Worm (Caenorhabditis elegans): ENCODE results near the gene rpt-2.

The rpt-2 gene

ce11 chrV:6053188-6053687 is 35.8 kb upstream of the rpt-2 start, which contains the start of gene seip-1 (continued):
- TF ChIP-seq nhr-76 (tag; optimal IDR thresholded peaks at IDR 0.05) (no peak), daf-8 (GFP tag; IDR thresholded peaks at IDR 0.05) (no peak), mxl-3 (GFP tag; optimal IDR thresholded peaks at IDR 0.05) (no peak), F49E8.2 (tag; optimal IDR thresholded peaks at IDR 0.05; ENCODE audit: borderline replicate concordance) (no peak), mep-1 (tag; optimal IDR thresholded peaks at IDR 0.05) (peak; percentile 94), lin-1 (GFP tag; IDR thresholded peaks at IDR 0.05) (peak; percentile 94), zip-2 (tag; optimal IDR thresholded peaks at IDR 0.05) (peak; percentile 16), mdl-1 (tag; optimal IDR thresholded peaks at IDR 0.05) (peak in 1 of 2 experiments; percentile 73), cey-2 (tag; optimal IDR thresholded peaks at IDR 0.05; ENCODE audit: borderline replicate concordance, insufficient read depth) (no peak), rbr-2 (tag; optimal IDR thresholded peaks at IDR 0.05) (peak; percentile 85), R02D3.7 (tag; optimal IDR thresholded peaks at IDR 0.05) (no peak), spr-3 (GFP tag; optimal IDR thresholded peaks at IDR 0.05) (no peak), pqm-1 (tag; optimal IDR thresholded peaks at IDR 0.05) (peak; percentile 46), zfp-2 (tag; optimal IDR thresholded peaks at IDR 0.05) (no peak), Y5F2A.4 (GFP tag; optimal IDR thresholded peaks at IDR 0.05) (no peak), ceh-82 (tag; optimal IDR thresholded peaks at IDR 0.05) (no peak), saeg-2 (GFP tag; IDR thresholded peaks at IDR 0.05) (no peak), ztf-7 (tag; optimal IDR thresholded peaks at IDR 0.05) (no peak), nhr-10 (tag; optimal IDR thresholded peaks at IDR 0.05) (peak; percentile 11), dmd-9 (GFP tag; IDR thresholded peaks at IDR 0.05) (no peak), madf-9 (GFP tag; conservative IDR thresholded peaks at IDR 0.05) (no peak), dpl-1 (GFP tag; optimal IDR thresholded peaks at IDR 0.05) (peak; percentile 78), D1046.2 (GFP tag; IDR thresholded peaks at IDR 0.05) (no peak), unc-39 (tag; optimal IDR thresholded peaks at IDR 0.05) (no peak), lir-3 (tag; optimal IDR thresholded peaks at IDR 0.05) (no peak), egl-27 (tag; optimal IDR thresholded peaks at IDR 0.05) (no peak), skn-1 (tag; optimal IDR thresholded peaks at IDR 0.05) (no peak), aly-2 (tag; optimal IDR thresholded peaks at IDR 0.05) (no peak), lin-13 (GFP tag; optimal IDR thresholded peaks at IDR 0.05) (peak; percentile 76), nhr-28 (tag; optimal IDR thresholded peaks at IDR 0.05) (peak; percentile 85)

DNA sequence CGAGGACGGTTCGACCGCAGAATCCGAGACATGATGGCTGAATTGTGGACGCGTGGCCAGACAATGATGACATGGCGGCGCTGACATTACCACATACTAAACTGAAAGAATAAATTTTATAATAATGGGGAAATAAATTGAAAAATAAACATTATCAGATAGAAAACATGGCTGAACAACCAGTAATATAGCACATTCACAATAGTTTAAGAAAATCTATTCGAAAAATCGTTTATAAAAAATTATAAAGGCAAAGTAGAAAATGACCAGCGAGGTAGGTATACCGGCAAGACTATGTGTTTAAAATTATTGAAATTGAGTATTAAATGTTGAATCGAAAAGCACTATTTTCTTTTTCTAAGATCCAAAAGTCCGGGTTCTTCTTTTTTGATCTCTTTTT is 33.7 kb upstream of the rpt-2 start, which contains the start of gene jamp-1:
Gene jamp-1 (minus strand): TSS at position 101 of the 400 bp plus-strand sequence.
- no peak for TF ChIP-seq tra-1 (GFP tag; IDR thresholded peaks at IDR 0.05)
- TF ChIP-seq set-16 (GFP tag; IDR thresholded peaks at IDR 0.05): no peak
- no peak for TF ChIP-seq daf-16 (GFP tag; optimal IDR thresholded peaks at IDR 0.05)
- peak; percentile 12 for TF ChIP-seq daf-16 (tag; optimal IDR thresholded peaks at IDR 0.05)
- no peak for TF ChIP-seq ztf-11 (tag; optimal IDR thresholded peaks at IDR 0.05)
- no peak for TF ChIP-seq nhr-11 (tag; optimal IDR thresholded peaks at IDR 0.05)
- TF ChIP-seq nhr-10 (tag; optimal IDR thresholded peaks at IDR 0.05): no peak
- TF ChIP-seq T20F7.1 (GFP tag; optimal IDR thresholded peaks at IDR 0.05): no peak

DNA sequence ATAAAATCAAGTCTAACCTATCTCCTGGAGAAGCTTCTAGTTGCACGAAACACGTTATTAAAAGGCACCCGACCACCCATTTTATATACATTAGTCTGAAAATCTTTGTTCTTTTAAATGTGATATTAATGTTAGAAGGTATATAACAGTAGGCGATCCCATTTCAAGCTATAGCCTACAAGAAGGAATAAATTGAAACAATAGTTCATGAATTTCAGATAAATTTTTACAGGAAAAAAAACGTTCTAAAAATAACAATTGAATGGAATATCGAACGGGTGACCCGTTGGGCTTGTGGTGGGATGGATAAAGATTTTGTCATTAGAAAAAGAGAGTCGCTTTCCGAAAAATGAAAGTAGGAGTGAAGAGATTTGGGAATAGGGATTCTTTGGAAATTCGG is 30.3 kb upstream of the rpt-2 start, which contains the start of gene pgap-3:
Gene pgap-3 (minus strand): TSS at position 101 of the 400 bp plus-strand sequence.
- no peak for TF ChIP-seq spr-3 (GFP tag; optimal IDR thresholded peaks at IDR 0.05)
- TF ChIP-seq dmd-8 (GFP tag; IDR thresholded peaks at IDR 0.05): no peak
- no peak for TF ChIP-seq sdz-12 (GFP tag; optimal IDR thresholded peaks at IDR 0.05)
- no peak for TF ChIP-seq ceh-32 (tag; optimal IDR thresholded peaks at IDR 0.05; ENCODE audit: poor library complexity)
- TF ChIP-seq snpc-4 (tag; optimal IDR thresholded peaks at IDR 0.05): no peak
- no peak for TF ChIP-seq daf-16 (GFP tag; optimal IDR thresholded peaks at IDR 0.05)
- TF ChIP-seq daf-16 (tag; optimal IDR thresholded peaks at IDR 0.05): peak; percentile 3
- no peak for TF ChIP-seq ctbp-1 (GFP tag; IDR thresholded peaks at IDR 0.05)
- TF ChIP-seq zip-11 (GFP tag; IDR thresholded peaks at IDR 0.05): no peak
- TF ChIP-seq ZK337.2 (GFP tag; IDR thresholded peaks at IDR 0.05): no peak

All from whole organism, L4 larva.